Worm (Caenorhabditis elegans): ENCODE data around the gene lipl-2.

ce11 chrV:9812216-9812615 is 20.8 kb downstream of the lipl-2 start:
- TF ChIP-seq W03F9.2 (tag; optimal IDR thresholded peaks at IDR 0.05) (no peak), him-1 (tag; optimal IDR thresholded peaks at IDR 0.05) (no peak)

Measured in whole organism, L4/young adult.